Fruit fly (Drosophila melanogaster) whole organism: ENCODE data around the gene CG31897.

Experiments
- CG8478 ChIP-seq: fragments of >200 bp; optimal IDR thresholded peaks from 2 replicates; lab custom pipeline; 2018; ENCODE audit warnings: inconsistent platforms
- psq ChIP-seq: fragments of >200 bp; optimal IDR thresholded peaks from 2 replicates; lab custom pipeline; 2017

dm6 chr2L:8423047-8423446 lies 19.2 kb upstream of the CG31897 start:
- no peak for TF ChIP-seq psq
- no peak for TF ChIP-seq CG8478 (lab: Kevin White, UChicago)
